Fruit fly (Drosophila melanogaster) whole organism: ENCODE measurements around the gene Neurl4.

Experiments
- CG8478 ChIP-seq: fragments of >200 bp; optimal IDR thresholded peaks from 2 replicates; lab custom pipeline; 2018; ENCODE audit warnings: inconsistent platforms
- Dll ChIP-seq: fragments of >200 bp; optimal IDR thresholded peaks from 2 replicates; lab custom pipeline; 2017
- pan ChIP-seq: fragments of >200 bp; optimal IDR thresholded peaks from 2 replicates; lab custom pipeline; 2017
- psq ChIP-seq: fragments of >200 bp; optimal IDR thresholded peaks from 2 replicates; lab custom pipeline; 2017
- usp ChIP-seq: fragments of >200 bp; optimal IDR thresholded peaks from 2 replicates; lab custom pipeline; 2017; ENCODE audit warnings: missing biosample characterization, missing genetic modification characterization, mixed read lengths

DNA sequence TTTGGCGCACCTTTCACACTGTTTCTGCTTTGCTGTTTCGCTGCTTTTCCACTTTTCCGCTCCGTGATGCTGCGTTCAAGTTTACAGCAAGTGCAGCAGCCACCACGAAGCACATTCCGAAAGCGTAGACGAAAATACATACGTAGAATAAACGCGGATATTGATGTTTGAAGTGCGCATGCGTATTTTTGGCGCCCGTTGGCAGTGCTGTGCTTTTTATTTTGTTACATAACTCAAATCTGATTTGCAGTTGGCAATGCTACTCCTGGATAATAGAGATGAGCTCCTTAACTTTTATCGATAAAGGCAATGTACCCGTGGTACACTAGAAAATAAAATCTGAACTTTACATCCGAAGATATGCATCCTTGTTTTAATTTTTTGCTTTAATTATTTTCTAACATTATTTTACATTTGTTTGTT lies 43.0 kb downstream of the Neurl4 start:
- TF ChIP-seq usp (no peak), pan (lab: Kevin White, UChicago) (no peak), psq (lab: Kevin White, UChicago) (no peak), Dll (lab: Kevin White, UChicago) (no peak), CG8478 (no peak)
